Fruit fly (Drosophila melanogaster) ovary, adult (tissue): ENCODE measurements around the gene Ir93a.
A peak's percentile ranks its signal among the peaks of the same experiment; 100 is the strongest.

Source experiments
- CG17801 ChIP-seq: fragments of 200-800 bp; optimal IDR thresholded peaks from 2 replicates; lab custom pipeline; 2019; ENCODE audit warnings: missing biosample characterization, mild to moderate bottlenecking, missing genetic modification characterization, moderate library complexity; ENCODE audit not compliant: partially characterized antibody

Gene Ir93a

dm6 chr3R:20859845-20860244 lies at the start of gene Ir93a:
Ir93a (minus strand) TSS chr3R:20859945.
- TF ChIP-seq CG17801 (GFP tag; lab: Kevin White, UChicago) = no peak

DNA sequence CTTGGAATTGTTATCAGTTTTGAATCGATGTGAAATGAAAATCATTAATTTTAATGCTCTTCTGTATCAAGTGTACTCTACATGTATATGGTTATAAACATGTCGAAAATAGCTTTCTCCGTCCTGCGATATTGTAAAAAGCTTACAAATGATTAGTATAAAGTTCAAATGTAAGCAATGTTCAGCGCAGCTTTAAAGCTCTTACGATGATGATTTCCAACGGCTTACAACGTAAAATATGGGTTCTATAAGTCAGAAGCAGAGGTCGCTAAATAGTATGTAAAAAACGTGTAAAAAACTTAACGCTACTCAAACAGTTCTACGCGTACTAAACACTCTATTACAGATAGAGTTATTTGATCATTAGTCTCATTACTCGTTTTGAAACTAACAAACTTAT lies 48.9 kb upstream of the Ir93a start:
- no peak for TF ChIP-seq CG17801 (GFP tag; lab: Kevin White, UChicago)

- TF ChIP-seq CG17801 (GFP tag; lab: Kevin White, UChicago) = no peak
Measured at dm6 chr3R:20905418-20905817, 45.7 kb upstream of the Ir93a start, which contains the start of gene TotX. TotX (minus strand) TSS chr3R:20905518.

DNA sequence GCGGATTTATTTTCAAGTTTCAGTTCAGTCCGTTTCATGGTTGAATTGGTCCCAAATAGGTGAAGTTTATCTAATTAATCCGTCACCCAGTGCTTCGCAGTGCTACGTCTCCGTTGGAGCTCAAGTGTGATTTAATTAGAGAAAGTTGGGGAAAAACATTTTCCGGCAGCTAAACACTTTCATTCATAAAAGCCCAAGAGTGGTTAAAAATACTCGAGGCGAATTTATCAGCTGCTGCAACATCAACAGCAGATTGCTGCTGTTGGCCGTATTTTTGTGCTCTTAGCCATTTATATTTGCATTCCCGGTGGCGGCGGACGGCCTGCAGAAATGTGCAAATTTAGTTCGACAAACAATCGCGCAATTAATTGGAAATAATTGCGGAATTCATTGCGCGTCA lies 41.9 kb upstream of the Ir93a start, which contains the start of gene Grik:
Gene Grik, plus strand, starts transcription at position 301 of the 400 bp plus-strand sequence.
- TF ChIP-seq CG17801 (GFP tag; lab: Kevin White, UChicago) = no peak

dm6 chr3R:20897128-20897527 lies 37.4 kb upstream of the Ir93a start, which contains the start of gene Ktl:
Ktl (minus strand) TSS chr3R:20897320.
- TF ChIP-seq CG17801 (GFP tag; lab: Kevin White, UChicago) = no peak

dm6 chr3R:20891495-20891894 lies 31.8 kb upstream of the Ir93a start:
- no peak for TF ChIP-seq CG17801 (GFP tag; lab: Kevin White, UChicago)

DNA sequence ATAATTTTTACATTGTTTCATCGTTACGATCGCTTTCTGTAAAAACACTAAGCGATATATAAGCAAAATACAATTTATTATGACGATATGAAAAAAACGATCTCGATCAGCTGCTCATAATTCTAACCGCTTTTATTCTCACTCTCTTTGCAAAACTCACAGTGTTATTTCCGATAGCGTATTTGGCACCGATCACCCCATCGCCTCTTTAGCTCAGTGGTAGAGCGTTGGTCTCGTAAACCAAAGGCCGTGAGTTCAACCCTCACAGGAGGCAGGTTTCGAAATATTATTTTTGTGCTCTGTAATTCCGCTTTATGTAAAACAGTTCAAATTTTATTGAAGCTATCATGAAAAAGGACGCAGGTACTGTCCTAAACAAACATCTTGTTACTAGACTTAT lies 31.2 kb upstream of the Ir93a start:
- peak; percentile 38 for TF ChIP-seq CG17801 (GFP tag; lab: Kevin White, UChicago)

DNA sequence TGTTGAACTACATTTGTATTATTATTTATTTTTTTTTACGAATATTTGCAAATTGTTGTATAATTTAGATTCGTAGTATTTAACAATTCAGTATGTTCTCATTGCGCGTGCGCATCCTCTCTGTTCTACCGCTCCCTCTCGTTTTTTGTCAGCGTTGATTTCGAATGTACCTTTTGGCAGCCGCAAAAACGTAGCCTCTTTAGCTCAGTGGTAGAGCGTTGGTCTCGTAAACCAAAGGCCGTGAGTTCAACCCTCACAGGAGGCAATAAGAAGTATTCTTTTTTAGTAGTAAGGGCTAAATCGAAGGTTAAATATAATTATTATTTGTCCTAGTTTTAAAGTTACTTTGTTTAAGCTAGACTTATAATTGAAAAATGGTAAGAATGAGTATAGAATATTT lies 30.8 kb upstream of the Ir93a start:
- TF ChIP-seq CG17801 (GFP tag; lab: Kevin White, UChicago) = no peak

- no peak for TF ChIP-seq CG17801 (GFP tag; lab: Kevin White, UChicago)
Measured at dm6 chr3R:20877436-20877835, 17.7 kb upstream of the Ir93a start, which contains the start of gene TotZ. TotZ (plus strand) TSS chr3R:20877736.

dm6 chr3R:20876680-20877079 lies 16.9 kb upstream of the Ir93a start:
- TF ChIP-seq CG17801 (GFP tag; lab: Kevin White, UChicago) = no peak

DNA sequence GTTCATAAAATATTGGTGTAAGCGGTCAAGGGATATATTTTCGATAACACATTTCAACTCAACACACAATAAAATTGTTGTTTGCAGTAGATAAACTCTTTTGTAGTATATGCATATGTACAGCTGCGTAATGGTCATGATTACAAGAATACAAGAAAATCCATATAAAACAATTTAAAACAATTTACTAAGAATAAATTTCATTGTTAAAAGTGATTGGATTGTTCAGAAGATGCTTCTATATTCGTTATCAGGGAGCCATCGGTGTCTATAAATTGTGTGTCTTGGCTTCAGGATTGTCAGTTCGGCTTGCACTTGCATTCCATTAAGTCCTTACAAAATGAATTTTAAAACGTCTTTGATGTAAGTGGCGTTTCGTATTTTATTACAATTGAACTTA lies 13.9 kb upstream of the Ir93a start, which contains the start of gene TotB:
Gene TotB, plus strand, starts transcription at position 301 of the 400 bp plus-strand sequence.
- TF ChIP-seq CG17801 (GFP tag; lab: Kevin White, UChicago) = no peak

DNA sequence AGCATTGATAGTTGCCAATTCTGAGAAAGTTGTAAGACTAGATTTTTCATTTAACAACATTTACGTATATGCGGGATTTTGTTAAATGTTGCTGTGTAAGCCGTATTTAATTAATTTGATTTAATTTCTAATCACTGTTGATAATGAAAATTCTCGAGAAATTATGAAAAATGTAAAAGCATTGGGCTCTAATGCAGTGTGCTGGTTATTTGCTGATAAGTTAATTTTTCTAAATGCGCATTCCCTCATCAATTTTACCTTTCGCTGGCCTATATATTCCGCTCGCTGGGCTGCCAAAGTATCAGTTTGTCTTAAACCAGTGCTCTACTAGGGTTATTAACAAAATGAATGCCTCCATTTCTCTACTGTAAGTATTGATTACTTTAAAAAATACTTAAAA lies 12.9 kb upstream of the Ir93a start, which contains the start of gene TotC:
Gene TotC, plus strand, starts transcription at position 301 of the 400 bp plus-strand sequence.
- no peak for TF ChIP-seq CG17801 (GFP tag; lab: Kevin White, UChicago)

DNA sequence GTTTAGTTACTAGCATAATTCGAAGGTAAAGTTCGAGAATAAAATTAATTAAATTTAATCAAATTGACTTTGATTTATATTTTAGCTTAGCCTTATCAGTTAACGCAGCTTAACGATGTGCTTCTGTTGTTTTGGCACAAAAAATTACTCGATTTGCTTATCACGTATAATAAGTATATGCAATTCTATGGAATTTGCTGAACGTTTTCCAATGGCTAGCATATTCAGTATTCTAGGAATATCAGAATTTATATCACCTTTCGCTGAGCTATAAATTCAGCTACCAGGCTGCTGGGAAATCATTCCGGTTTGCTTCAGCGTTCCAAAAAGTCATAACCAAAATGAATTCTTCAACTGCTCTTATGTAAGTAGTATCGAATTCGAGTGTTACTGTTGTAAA lies 11.0 kb upstream of the Ir93a start, which contains the start of gene TotA:
Gene TotA, plus strand, starts transcription at position 301 of the 400 bp plus-strand sequence.
- TF ChIP-seq CG17801 (GFP tag; lab: Kevin White, UChicago) = no peak

- TF ChIP-seq CG17801 (GFP tag; lab: Kevin White, UChicago) = no peak
Measured at dm6 chr3R:20866204-20866603, 6.5 kb upstream of the Ir93a start, which contains the start of gene KaiR1D. KaiR1D (minus strand) TSS chr3R:20866231.

- peak; percentile 72 for TF ChIP-seq CG17801 (GFP tag; lab: Kevin White, UChicago)
Measured at dm6 chr3R:20850395-20851039, 9.2 kb downstream of the Ir93a start, which contains the start of gene RpS30. RpS30 (plus strand) TSS chr3R:20850516.

DNA sequence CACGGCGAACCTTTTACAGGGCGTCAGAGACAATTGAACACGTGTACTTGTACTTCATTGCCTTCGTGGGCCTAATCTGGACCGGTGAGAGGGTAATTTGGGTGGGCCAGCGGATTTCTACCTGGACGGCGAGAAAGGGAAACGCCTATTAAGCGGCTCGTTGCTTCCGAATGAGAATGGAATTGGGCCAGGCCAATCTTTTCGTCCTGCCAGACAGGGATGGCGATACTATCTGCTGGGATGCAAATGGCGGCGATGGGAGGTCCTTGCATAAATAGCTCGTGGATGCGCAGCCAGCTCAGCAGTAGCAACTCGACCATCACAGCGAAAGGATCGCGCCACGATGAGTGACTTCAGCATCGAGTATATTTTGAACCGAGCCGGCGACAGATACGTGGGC lies 13.0 kb downstream of the Ir93a start, which contains the start of gene CG15696:
Gene CG15696, plus strand, starts transcription at position 301 of the 400 bp plus-strand sequence.
- no peak for TF ChIP-seq CG17801 (GFP tag; lab: Kevin White, UChicago)
